Fruit fly (Drosophila melanogaster) whole organism, wandering third instar larva: ENCODE measurements around the gene lobo.

ENCODE experiments used
- Dfd ChIP-seq: fragments of >200 bp; optimal IDR thresholded peaks from 2 replicates; lab custom pipeline; 2017; ENCODE audit warnings: missing biosample characterization, missing genetic modification characterization
- pan ChIP-seq: fragments of >200 bp; optimal IDR thresholded peaks from 2 replicates; lab custom pipeline; 2017

- TF ChIP-seq Dfd (GFP tag; lab: Kevin White, UChicago) (no peak), pan (no peak)
Observed at dm6 chr3R:25225483-25225882, 31.9 kb upstream of the lobo start.
